Worm (Caenorhabditis elegans) whole organism, L1 larva: ENCODE measurements around the gene C53A5.17.

ENCODE experiments used
- pqm-1 ChIP-seq: sonication (generic microtip); optimal IDR thresholded peaks from 3 replicates; lab custom pipeline; 2017; ENCODE audit warnings: missing biosample characterization, missing genetic modification characterization
- ztf-4 ChIP-seq: fragments of 150-350 bp; optimal IDR thresholded peaks from 2 replicates; lab custom pipeline; 2014; ENCODE audit warnings: missing biosample characterization, missing genetic modification characterization

DNA sequence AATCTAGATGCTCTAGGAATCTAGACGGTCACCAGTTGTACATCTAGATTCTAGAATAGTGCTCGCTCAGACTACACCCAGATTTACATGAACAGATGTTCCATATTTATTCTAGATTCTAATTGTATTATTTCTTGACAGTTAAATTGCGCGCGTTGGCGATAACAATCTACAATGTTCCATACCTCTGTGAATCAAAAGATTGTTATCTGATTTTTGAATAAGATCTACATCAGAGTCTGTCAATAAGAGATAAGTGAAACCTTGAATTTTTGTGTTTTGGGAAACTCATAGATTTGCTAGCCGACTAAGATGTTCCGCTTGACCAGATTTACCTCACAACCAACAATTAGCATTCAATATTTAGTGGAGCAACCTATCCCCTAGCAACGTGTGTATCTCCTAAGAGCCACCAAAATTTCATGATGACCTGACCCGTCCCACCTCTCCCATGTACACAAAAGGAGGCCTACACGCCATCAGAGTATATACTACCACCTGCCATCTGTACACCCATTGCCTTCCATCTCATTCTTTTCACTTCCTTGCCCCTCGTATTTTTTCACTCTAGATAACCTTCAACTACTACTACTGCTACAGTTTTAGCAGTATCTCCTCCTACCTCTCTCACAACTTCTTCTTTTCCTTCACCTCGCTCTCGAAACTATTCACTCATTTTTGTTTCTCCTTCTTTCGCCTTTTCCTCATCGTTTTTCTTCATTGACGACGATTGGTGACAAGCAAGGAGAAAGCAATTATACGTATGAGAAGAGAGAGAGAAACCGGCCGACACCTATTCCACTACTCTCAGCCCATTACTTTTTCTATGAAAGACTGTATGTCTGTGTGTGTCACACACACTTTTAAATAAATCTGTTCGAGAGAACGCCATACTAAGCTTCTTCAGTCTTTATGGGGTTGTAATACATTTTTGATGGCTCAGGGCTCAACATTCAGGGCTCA is 13.9 kb downstream of the C53A5.17 start:
- no peak for TF ChIP-seq ztf-4 (tag; lab: Kevin White, UChicago)
- TF ChIP-seq pqm-1, result no peak
